Worm (Caenorhabditis elegans): ENCODE data around the gene rmd-6.
"Not testable (repeated sequence)": the region's sequence is repeated elsewhere in the genome, so short reads cannot be mapped to it uniquely, and the experiment has no call there.

DNA sequence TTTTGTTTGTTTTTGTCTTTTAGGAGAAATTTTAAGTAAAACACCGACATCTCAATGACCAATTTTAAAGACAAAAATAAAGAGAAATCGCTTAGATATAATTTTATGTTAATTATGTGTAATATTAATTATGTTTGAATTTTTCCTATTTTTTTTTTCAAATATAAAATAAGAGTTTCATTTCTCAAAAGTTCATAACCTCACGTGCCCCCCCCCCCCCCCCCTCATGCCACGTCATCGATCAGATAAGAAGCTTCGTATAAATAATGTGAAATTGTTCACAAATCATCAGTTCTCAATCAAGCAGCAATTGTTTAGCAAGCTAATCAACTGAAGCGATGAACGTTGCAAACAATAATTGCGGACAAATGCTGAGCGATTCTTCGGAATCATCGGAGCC, 1.9 kb downstream of the rmd-6 start, which contains the start of gene C02B10.6:
- TF ChIP-seq skn-1 (tag; optimal IDR thresholded peaks at IDR 0.05); ama-1 (optimal IDR thresholded peaks at IDR 0.05); snpc-4 (tag; optimal IDR thresholded peaks at IDR 0.05); aly-2 (tag; optimal IDR thresholded peaks at IDR 0.05); blmp-1 (tag; optimal IDR thresholded peaks at IDR 0.05; ENCODE audit: insufficient read depth); ceh-82 (tag; optimal IDR thresholded peaks at IDR 0.05); ceh-16 (tag; optimal IDR thresholded peaks at IDR 0.05); unc-55 (GFP tag; optimal IDR thresholded peaks at IDR 0.05); alr-1 (tag; optimal IDR thresholded peaks at IDR 0.05); unc-62 (GFP tag; optimal IDR thresholded peaks at IDR 0.05); ztf-1 (GFP tag; conservative IDR thresholded peaks at IDR 0.05); ZK546.5 (tag; optimal IDR thresholded peaks at IDR 0.05); nhr-237 (tag; optimal IDR thresholded peaks at IDR 0.05): not testable (repeated sequence)
